Worm (Caenorhabditis elegans): Measurements from ENCODE around the gene trpl-5.

DNA sequence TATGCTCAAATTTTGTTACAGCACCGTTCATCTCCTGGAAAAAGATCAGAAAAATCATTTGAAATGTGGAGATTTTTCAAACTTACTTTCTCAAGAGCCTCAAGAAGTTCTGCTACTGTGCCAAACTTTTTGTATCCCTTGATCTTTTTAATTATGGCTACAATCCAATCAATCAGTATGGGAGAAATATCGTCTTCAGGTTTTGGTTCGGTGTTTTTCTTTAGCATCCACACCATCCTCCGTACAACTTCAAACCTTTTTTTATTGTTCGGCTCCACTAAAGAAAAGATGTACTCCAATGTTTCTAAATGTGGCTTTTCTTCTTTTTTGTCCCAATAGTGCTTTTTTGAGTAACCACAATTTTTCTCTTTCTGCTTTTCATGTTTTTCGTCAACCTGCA lies 14.0 kb downstream of the trpl-5 start:
- no peak for TF ChIP-seq fkh-10 (GFP tag; optimal IDR thresholded peaks at IDR 0.05)
- TF ChIP-seq ceh-82 (tag; optimal IDR thresholded peaks at IDR 0.05), result no peak
- TF ChIP-seq tbx-2 (tag; optimal IDR thresholded peaks at IDR 0.05), result no peak
- no peak for TF ChIP-seq elt-2 (tag; optimal IDR thresholded peaks at IDR 0.05)
- no peak for TF ChIP-seq nhr-237 (tag; optimal IDR thresholded peaks at IDR 0.05)
- no peak for TF ChIP-seq unc-62 (GFP tag; optimal IDR thresholded peaks at IDR 0.05)
- TF ChIP-seq lin-39 (tag; optimal IDR thresholded peaks at IDR 0.05), result no peak
- no peak for TF ChIP-seq nhr-76 (tag; optimal IDR thresholded peaks at IDR 0.05)
- no peak for TF ChIP-seq dpl-1 (GFP tag; optimal IDR thresholded peaks at IDR 0.05)
- no peak for TF ChIP-seq nhr-28 (tag; optimal IDR thresholded peaks at IDR 0.05)
- TF ChIP-seq zag-1 (tag; optimal IDR thresholded peaks at IDR 0.05), result no peak

Data from whole organism, L1 larva.